Worm (Caenorhabditis elegans) whole organism, L2 larva: Measurements from ENCODE around the gene C25H3.10.
A peak's percentile ranks its signal among the peaks of the same experiment; 100 is the strongest.

Experiments
- C34F6.9 ChIP-seq: fragments of 150-350 bp; optimal IDR thresholded peaks from 2 replicates; lab custom pipeline; 2014; ENCODE audit warnings: missing biosample characterization, missing genetic modification characterization
- R02D3.7 ChIP-seq: fragments of 150-350 bp; optimal IDR thresholded peaks from 2 replicates; lab custom pipeline; 2014; ENCODE audit warnings: missing biosample characterization, missing genetic modification characterization
- alr-1 ChIP-seq: fragments of 150-350 bp; optimal IDR thresholded peaks from 2 replicates; lab custom pipeline; 2014; ENCODE audit warnings: missing biosample characterization, missing genetic modification characterization
- ama-1 ChIP-seq: fragments of 150-350 bp; optimal IDR thresholded peaks from 2 replicates; lab custom pipeline; 2018; ENCODE audit warnings: inconsistent platforms
- ceh-82 ChIP-seq: fragments of 150-350 bp; optimal IDR thresholded peaks from 2 replicates; lab custom pipeline; 2014; ENCODE audit warnings: missing biosample characterization, missing genetic modification characterization
- dmd-4 ChIP-seq: sonication (generic microtip); optimal IDR thresholded peaks from 2 replicates; lab custom pipeline; 2017; ENCODE audit warnings: missing biosample characterization, missing genetic modification characterization
- elt-1 ChIP-seq: fragments of 150-350 bp; optimal IDR thresholded peaks from 2 replicates; lab custom pipeline; 2014; ENCODE audit warnings: missing biosample characterization, missing genetic modification characterization
- elt-3 ChIP-seq: sonication (generic microtip); optimal IDR thresholded peaks from 2 replicates; lab custom pipeline; 2017; ENCODE audit warnings: missing biosample characterization, missing genetic modification characterization
- lin-13 ChIP-seq: fragments of 150-350 bp; optimal IDR thresholded peaks from 2 replicates; lab custom pipeline; 2014; ENCODE audit warnings: missing biosample characterization, missing genetic modification reagents, missing genetic modification characterization
- lin-39 ChIP-seq: fragments of 150-350 bp; optimal IDR thresholded peaks from 2 replicates; lab custom pipeline; 2014; ENCODE audit warnings: missing biosample characterization, missing genetic modification reagents, missing genetic modification characterization
- mbf-1 ChIP-seq: sonication (generic microtip); optimal IDR thresholded peaks from 2 replicates; lab custom pipeline; 2017; ENCODE audit warnings: missing biosample characterization, missing genetic modification characterization
- mdl-1 ChIP-seq, 2 experiments: fragments of 150-350 bp in 1 of 2; sonication (generic microtip) in 1 of 2; optimal IDR thresholded peaks; 2 replicates each; lab custom pipeline; 2017; ENCODE audit warnings: missing biosample characterization in 2 of 2, missing genetic modification characterization in 2 of 2
- snpc-4 ChIP-seq: fragments of 150-350 bp; optimal IDR thresholded peaks from 2 replicates; lab custom pipeline; 2014; ENCODE audit warnings: missing biosample characterization, missing genetic modification characterization
- zag-1 ChIP-seq: fragments of 150-350 bp; optimal IDR thresholded peaks from 2 replicates; lab custom pipeline; 2014; ENCODE audit warnings: missing biosample characterization, missing genetic modification characterization

- TF ChIP-seq dmd-4 (tag; lab: Kevin White, UChicago), result no peak
- peak; percentile 9 for TF ChIP-seq ceh-82 (tag; lab: Kevin White, UChicago)
- peak; percentile 81 for TF ChIP-seq lin-13 (GFP tag; lab: Kevin White, UChicago)
- TF ChIP-seq mbf-1 (tag; lab: Kevin White, UChicago), result no peak
- no peak for TF ChIP-seq elt-3 (tag; lab: Kevin White, UChicago)
- TF ChIP-seq lin-39, result no peak
- TF ChIP-seq alr-1 (tag; lab: Kevin White, UChicago), result no peak
- TF ChIP-seq R02D3.7 (tag; lab: Kevin White, UChicago), result no peak
- TF ChIP-seq snpc-4 (tag; lab: Kevin White, UChicago), result no peak
- TF ChIP-seq C34F6.9 (tag; lab: Kevin White, UChicago), result peak; percentile 50
- peak; percentile 61 for TF ChIP-seq zag-1 (tag; lab: Kevin White, UChicago)
- TF ChIP-seq ama-1 (lab: Kevin White, UChicago), result peak; percentile 100
- no peak for TF ChIP-seq elt-1
- peak; percentile 57 to 73 for TF ChIP-seq mdl-1 (tag; optimal IDR thresholded peaks at IDR 0.05; lab: Kevin White, UChicago)
These were observed 37.7 kb downstream of the C25H3.10 start, which contains the start of the genes ift-43 and mdt-26 for ce11 chrII:5660736-5661734.
